Worm (Caenorhabditis elegans): Measurements from ENCODE around the gene B0303.14.

The B0303.14 gene

ce11 chrIII:8716084-8716483, at the start of gene B0303.14:
Gene B0303.14, minus strand, starts transcription at chrIII:8716184.
- TF ChIP-seq unc-62 (GFP tag; optimal IDR thresholded peaks at IDR 0.05), result no peak

ce11 chrIII:8765030-8765429, 49.0 kb upstream of the B0303.14 start:
- no peak for TF ChIP-seq unc-62 (GFP tag; optimal IDR thresholded peaks at IDR 0.05)

ce11 chrIII:8763111-8763510, 47.1 kb upstream of the B0303.14 start:
- no peak for TF ChIP-seq unc-62 (GFP tag; optimal IDR thresholded peaks at IDR 0.05)

- no peak for TF ChIP-seq unc-62 (GFP tag; optimal IDR thresholded peaks at IDR 0.05)
Measured at ce11 chrIII:8762016-8762415, 46.0 kb upstream of the B0303.14 start.

- TF ChIP-seq unc-62 (GFP tag; optimal IDR thresholded peaks at IDR 0.05), result no peak
Measured at ce11 chrIII:8761040-8761654, 45.2 kb upstream of the B0303.14 start, which contains the start of gene aak-1. Gene aak-1, minus strand, starts transcription at chrIII:8761090.

ce11 chrIII:8754682-8755081, 38.7 kb upstream of the B0303.14 start, which contains the start of gene tomm-70:
Gene tomm-70, minus strand, starts transcription at chrIII:8754750.
- TF ChIP-seq unc-62 (GFP tag; optimal IDR thresholded peaks at IDR 0.05), result no peak

ce11 chrIII:8750606-8751005, 34.6 kb upstream of the B0303.14 start, which contains the start of gene ugtp-1:
Gene ugtp-1, minus strand, starts transcription at chrIII:8750706.
- TF ChIP-seq unc-62 (GFP tag; optimal IDR thresholded peaks at IDR 0.05), result no peak

- no peak for TF ChIP-seq unc-62 (GFP tag; optimal IDR thresholded peaks at IDR 0.05)
Measured at ce11 chrIII:8749487-8749886, 33.5 kb upstream of the B0303.14 start, which contains the start of gene sma-2. Gene sma-2, plus strand, starts transcription at chrIII:8749680.

- no peak for TF ChIP-seq unc-62 (GFP tag; optimal IDR thresholded peaks at IDR 0.05)
Measured at ce11 chrIII:8748620-8749019, 32.6 kb upstream of the B0303.14 start.

ce11 chrIII:8745214-8745613, 29.2 kb upstream of the B0303.14 start:
- TF ChIP-seq unc-62 (GFP tag; optimal IDR thresholded peaks at IDR 0.05), result no peak

- no peak for TF ChIP-seq unc-62 (GFP tag; optimal IDR thresholded peaks at IDR 0.05)
Measured at ce11 chrIII:8744765-8745164, 28.8 kb upstream of the B0303.14 start.

ce11 chrIII:8743796-8744404, 27.9 kb upstream of the B0303.14 start, which contains the start of gene ZK370.6:
Gene ZK370.6, minus strand, starts transcription at chrIII:8743846.
- TF ChIP-seq unc-62 (GFP tag; optimal IDR thresholded peaks at IDR 0.05), result no peak

- TF ChIP-seq unc-62 (GFP tag; optimal IDR thresholded peaks at IDR 0.05), result no peak
Measured at ce11 chrIII:8742584-8742983, 26.6 kb upstream of the B0303.14 start.

ce11 chrIII:8741955-8742354, 26.0 kb upstream of the B0303.14 start:
- TF ChIP-seq unc-62 (GFP tag; optimal IDR thresholded peaks at IDR 0.05), result no peak

- no peak for TF ChIP-seq unc-62 (GFP tag; optimal IDR thresholded peaks at IDR 0.05)
Measured at ce11 chrIII:8741276-8741860, 25.4 kb upstream of the B0303.14 start, which contains the start of gene pdhk-2. Gene pdhk-2, minus strand, starts transcription at chrIII:8741412.

ce11 chrIII:8739786-8740185, 23.8 kb upstream of the B0303.14 start:
- TF ChIP-seq unc-62 (GFP tag; optimal IDR thresholded peaks at IDR 0.05), result no peak

- TF ChIP-seq unc-62 (GFP tag; optimal IDR thresholded peaks at IDR 0.05), result no peak
Measured at ce11 chrIII:8739126-8739525, 23.1 kb upstream of the B0303.14 start.

Measured in whole organism, dauer.